Worm (Caenorhabditis elegans) whole organism, young adult: Measurements from ENCODE around the gene nstp-2.

Experiments
- B0019.2 ChIP-seq: fragments of 200-800 bp; sonication (Bioruptor generic); conservative IDR thresholded peaks from 2 replicates; pipeline ENCODE4 v1.3.6; 2022; ENCODE audit warnings: missing genetic modification reagents, missing genetic modification characterization, missing compliant biosample characterization
- B0336.3 ChIP-seq: fragments of 200-800 bp; sonication (Bioruptor generic); IDR thresholded peaks from 2 replicates; pipeline ENCODE4 v1.3.6; 2022; ENCODE audit warnings: missing genetic modification characterization, missing compliant biosample characterization
- F10E7.11 ChIP-seq: sonication (generic microtip); optimal IDR thresholded peaks from 2 replicates; lab custom pipeline; 2017; ENCODE audit warnings: mild to moderate bottlenecking, missing genetic modification characterization, moderate library complexity, missing compliant biosample characterization
- F23B12.7 ChIP-seq: sonication (generic microtip); optimal IDR thresholded peaks from 2 replicates; lab custom pipeline; 2017; ENCODE audit warnings: missing genetic modification characterization, mild to moderate bottlenecking, missing compliant biosample characterization, antibody characterized with exemption, moderate library complexity; ENCODE audit not compliant: insufficient read depth
- F33H1.4 ChIP-seq: fragments of 200-800 bp; sonication (Bioruptor generic); IDR thresholded peaks from 2 replicates; pipeline ENCODE4 v1.3.6; 2022; ENCODE audit warnings: missing genetic modification reagents, missing genetic modification characterization, missing compliant biosample characterization
- F37B4.10 ChIP-seq: fragments of 200-800 bp; sonication (Bioruptor generic); IDR thresholded peaks from 2 replicates; pipeline ENCODE4 v1.3.6; 2022; ENCODE audit warnings: missing genetic modification characterization, missing compliant biosample characterization
- F39B2.1 ChIP-seq: fragments of 200-800 bp; sonication (Bioruptor generic); IDR thresholded peaks from 2 replicates; pipeline ENCODE4 v1.3.6; 2022; ENCODE audit warnings: missing genetic modification reagents, missing genetic modification characterization, missing compliant biosample characterization
- K11D2.4 ChIP-seq: fragments of 200-800 bp; sonication (Bioruptor generic); IDR thresholded peaks from 2 replicates; pipeline ENCODE4 v1.3.6; 2022; ENCODE audit warnings: missing genetic modification reagents, missing genetic modification characterization, missing compliant biosample characterization
- T07F8.4 ChIP-seq: sonication (generic microtip); optimal IDR thresholded peaks from 2 replicates; lab custom pipeline; 2016; ENCODE audit warnings: mild to moderate bottlenecking, missing genetic modification characterization, moderate library complexity, missing compliant biosample characterization
- Y56A3A.18 ChIP-seq: fragments of 200-800 bp; sonication (Bioruptor generic); IDR thresholded peaks from 2 replicates; pipeline ENCODE4 v1.3.6; 2022; ENCODE audit warnings: missing genetic modification reagents, missing genetic modification characterization, missing compliant biosample characterization
- Y79H2A.3 ChIP-seq: fragments of 200-800 bp; sonication (Bioruptor generic); conservative IDR thresholded peaks from 2 replicates; pipeline ENCODE4 v1.3.6; 2022; ENCODE audit warnings: missing genetic modification reagents, missing genetic modification characterization, missing compliant biosample characterization
- Y95B8A.8 ChIP-seq: fragments of 200-800 bp; sonication (Bioruptor generic); IDR thresholded peaks from 2 replicates; pipeline ENCODE4 v1.3.6; 2022; ENCODE audit warnings: missing genetic modification reagents, missing genetic modification characterization, missing compliant biosample characterization
- ZK185.1 ChIP-seq: sonication (generic microtip); optimal IDR thresholded peaks from 2 replicates; lab custom pipeline; 2016; ENCODE audit warnings: mild to moderate bottlenecking, missing genetic modification characterization, missing compliant biosample characterization; ENCODE audit not compliant: poor library complexity, severe bottlenecking
- akir-1 ChIP-seq: fragments of 200-800 bp; sonication (Bioruptor generic); optimal IDR thresholded peaks from 2 replicates; lab custom pipeline; 2018; ENCODE audit warnings: mild to moderate bottlenecking, missing genetic modification characterization, moderate library complexity, missing compliant biosample characterization
- aptf-2 ChIP-seq: fragments of 200-800 bp; sonication (Bioruptor generic); conservative IDR thresholded peaks from 2 replicates; pipeline ENCODE4 v1.3.6; 2022; ENCODE audit warnings: missing genetic modification reagents, missing genetic modification characterization, missing compliant biosample characterization
- atf-7 ChIP-seq: sonication (generic microtip); optimal IDR thresholded peaks from 2 replicates; lab custom pipeline; 2017; ENCODE audit warnings: mild to moderate bottlenecking, missing genetic modification characterization, missing compliant biosample characterization
- attf-5 ChIP-seq: fragments of 200-800 bp; sonication (Bioruptor generic); optimal IDR thresholded peaks from 2 replicates; lab custom pipeline; 2018; ENCODE audit warnings: mild to moderate bottlenecking, missing genetic modification characterization, missing compliant biosample characterization
- attf-6 ChIP-seq: fragments of 200-800 bp; sonication (Bioruptor generic); IDR thresholded peaks from 2 replicates; pipeline ENCODE4 v1.3.6; 2022; ENCODE audit warnings: missing genetic modification reagents, missing genetic modification characterization, missing compliant biosample characterization
- cebp-2 ChIP-seq: fragments of 200-800 bp; sonication (Bioruptor generic); IDR thresholded peaks from 2 replicates; pipeline ENCODE4 v1.3.6; 2022; ENCODE audit warnings: missing genetic modification characterization, missing compliant biosample characterization
- ceh-100 ChIP-seq: fragments of 200-800 bp; sonication (Bioruptor generic); IDR thresholded peaks from 2 replicates; pipeline ENCODE4 v1.3.6; 2022; ENCODE audit warnings: missing genetic modification reagents, missing genetic modification characterization, missing compliant biosample characterization
- ceh-58 ChIP-seq: fragments of 200-800 bp; sonication (Bioruptor generic); IDR thresholded peaks from 2 replicates; pipeline ENCODE4 v1.3.6; 2022; ENCODE audit warnings: missing genetic modification characterization, missing compliant biosample characterization
- chd-7 ChIP-seq: sonication (generic microtip); optimal IDR thresholded peaks from 2 replicates; lab custom pipeline; 2016; ENCODE audit warnings: mild to moderate bottlenecking, missing genetic modification characterization, moderate library complexity, missing compliant biosample characterization
- die-1 ChIP-seq: sonication (generic microtip); optimal IDR thresholded peaks from 2 replicates; lab custom pipeline; 2016; ENCODE audit warnings: missing genotype, mild to moderate bottlenecking, missing genetic modification characterization, missing compliant biosample characterization
- efl-1 ChIP-seq: fragments of 150-350 bp; optimal IDR thresholded peaks from 2 replicates; lab custom pipeline; 2014; ENCODE audit warnings: missing biosample characterization, missing genetic modification reagents, missing genetic modification characterization
- egl-44 ChIP-seq: fragments of 200-800 bp; sonication (Bioruptor generic); IDR thresholded peaks from 2 replicates; pipeline ENCODE4 v1.3.6; 2022; ENCODE audit warnings: missing genetic modification reagents, missing genetic modification characterization, missing compliant biosample characterization
- hmg-1.2 ChIP-seq: fragments of 200-800 bp; sonication (Bioruptor generic); IDR thresholded peaks from 2 replicates; pipeline ENCODE4 v1.3.6; 2022; ENCODE audit warnings: missing genetic modification reagents, missing genetic modification characterization, missing compliant biosample characterization
- hsf-1 ChIP-seq: fragments of 200-800 bp; sonication (Bioruptor generic); IDR thresholded peaks from 2 replicates; pipeline ENCODE4 v1.3.6; 2022; ENCODE audit warnings: missing genetic modification reagents, missing genetic modification characterization, missing compliant biosample characterization
- lin-40 ChIP-seq: sonication (generic microtip); optimal IDR thresholded peaks from 2 replicates; lab custom pipeline; 2016; ENCODE audit warnings: missing genetic modification characterization, mild to moderate bottlenecking, missing compliant biosample characterization, missing genotype, missing genetic modification reagents
- madf-10 ChIP-seq: sonication (generic microtip); optimal IDR thresholded peaks from 2 replicates; lab custom pipeline; 2016; ENCODE audit warnings: mild to moderate bottlenecking, missing genetic modification characterization, missing compliant biosample characterization
- madf-3 ChIP-seq: fragments of 200-800 bp; sonication (Bioruptor generic); IDR thresholded peaks from 2 replicates; pipeline ENCODE4 v1.3.6; 2022; ENCODE audit warnings: missing genetic modification reagents, missing genetic modification characterization, missing compliant biosample characterization
- madf-6 ChIP-seq: fragments of 200-800 bp; sonication (Bioruptor generic); IDR thresholded peaks from 2 replicates; pipeline ENCODE4 v1.3.6; 2022; ENCODE audit warnings: missing genetic modification reagents, missing genetic modification characterization, missing compliant biosample characterization
- mes-4 ChIP-seq: sonication (generic microtip); optimal IDR thresholded peaks from 2 replicates; lab custom pipeline; 2016; ENCODE audit warnings: missing genotype, missing genetic modification characterization, missing compliant biosample characterization
- mxl-1 ChIP-seq: sonication (generic microtip); optimal IDR thresholded peaks from 2 replicates; lab custom pipeline; 2016; ENCODE audit warnings: missing genetic modification characterization, missing compliant biosample characterization
- nhr-179 ChIP-seq: sonication (generic microtip); optimal IDR thresholded peaks from 2 replicates; lab custom pipeline; 2016; ENCODE audit warnings: mild to moderate bottlenecking, missing genetic modification characterization, missing compliant biosample characterization
- nhr-80 ChIP-seq: sonication (generic microtip); optimal IDR thresholded peaks from 2 replicates; lab custom pipeline; 2016; ENCODE audit warnings: missing genetic modification characterization, missing compliant biosample characterization
- pbrm-1 ChIP-seq: fragments of 200-800 bp; sonication (Bioruptor generic); IDR thresholded peaks from 2 replicates; pipeline ENCODE4 v1.3.6; 2022; ENCODE audit warnings: missing genetic modification reagents, missing genetic modification characterization, missing compliant biosample characterization
- pha-4 ChIP-seq: fragments of 150-350 bp; sonication (generic microtip); optimal IDR thresholded peaks from 2 replicates; lab custom pipeline; 2014; ENCODE audit warnings: missing biosample characterization, missing genetic modification reagents, missing genetic modification characterization
- repo-1 ChIP-seq: sonication (generic microtip); optimal IDR thresholded peaks from 2 replicates; lab custom pipeline; 2017; ENCODE audit warnings: mild to moderate bottlenecking, missing genetic modification characterization, missing compliant biosample characterization
- sea-2 ChIP-seq: fragments of 200-800 bp; sonication (Bioruptor generic); IDR thresholded peaks from 2 replicates; pipeline ENCODE4 v1.3.6; 2022; ENCODE audit warnings: missing genetic modification characterization, missing compliant biosample characterization
- snpc-1.1 ChIP-seq: sonication (generic microtip); optimal IDR thresholded peaks from 2 replicates; lab custom pipeline; 2017; ENCODE audit warnings: missing genetic modification characterization, mild to moderate bottlenecking, missing compliant biosample characterization, antibody characterized with exemption, moderate library complexity, missing genotype, missing genetic modification reagents; ENCODE audit not compliant: insufficient read depth
- snpc-4 ChIP-seq, 5 experiments: fragments of 150-350 bp in 1 of 5; sonication (generic microtip) in 4 of 5; optimal IDR thresholded peaks; 2 replicates each; lab custom pipeline; 2014 to 2018; ENCODE audit warnings: missing genetic modification characterization in 5 of 5, missing biosample characterization in 3 of 5, antibody characterized with exemption in 2 of 5, mild to moderate bottlenecking in 2 of 5, missing compliant biosample characterization in 2 of 5, missing genotype in 2 of 5, moderate library complexity in 2 of 5, missing genetic modification reagents in 1 of 5
- somi-1 ChIP-seq: fragments of 200-800 bp; sonication (Bioruptor generic); optimal IDR thresholded peaks from 2 replicates; lab custom pipeline; 2018; ENCODE audit warnings: mild to moderate bottlenecking, missing genetic modification characterization, missing compliant biosample characterization
- ztf-18 ChIP-seq: sonication (generic microtip); optimal IDR thresholded peaks from 2 replicates; lab custom pipeline; 2016; ENCODE audit warnings: missing genotype, mild to moderate bottlenecking, missing genetic modification characterization, missing compliant biosample characterization
- ztf-22 ChIP-seq: fragments of 200-800 bp; sonication (Bioruptor generic); optimal IDR thresholded peaks from 2 replicates; lab custom pipeline; 2018; ENCODE audit warnings: mild to moderate bottlenecking, missing genetic modification characterization, moderate library complexity, missing compliant biosample characterization
- ztf-26 ChIP-seq: sonication (generic microtip); optimal IDR thresholded peaks from 2 replicates; lab custom pipeline; 2017; ENCODE audit warnings: missing genetic modification characterization, missing compliant biosample characterization
- ztf-6 ChIP-seq: fragments of 200-800 bp; sonication (Bioruptor generic); IDR thresholded peaks from 2 replicates; pipeline ENCODE4 v1.3.6; 2022; ENCODE audit warnings: missing genetic modification reagents, missing genetic modification characterization, missing compliant biosample characterization

The nstp-2 gene

DNA sequence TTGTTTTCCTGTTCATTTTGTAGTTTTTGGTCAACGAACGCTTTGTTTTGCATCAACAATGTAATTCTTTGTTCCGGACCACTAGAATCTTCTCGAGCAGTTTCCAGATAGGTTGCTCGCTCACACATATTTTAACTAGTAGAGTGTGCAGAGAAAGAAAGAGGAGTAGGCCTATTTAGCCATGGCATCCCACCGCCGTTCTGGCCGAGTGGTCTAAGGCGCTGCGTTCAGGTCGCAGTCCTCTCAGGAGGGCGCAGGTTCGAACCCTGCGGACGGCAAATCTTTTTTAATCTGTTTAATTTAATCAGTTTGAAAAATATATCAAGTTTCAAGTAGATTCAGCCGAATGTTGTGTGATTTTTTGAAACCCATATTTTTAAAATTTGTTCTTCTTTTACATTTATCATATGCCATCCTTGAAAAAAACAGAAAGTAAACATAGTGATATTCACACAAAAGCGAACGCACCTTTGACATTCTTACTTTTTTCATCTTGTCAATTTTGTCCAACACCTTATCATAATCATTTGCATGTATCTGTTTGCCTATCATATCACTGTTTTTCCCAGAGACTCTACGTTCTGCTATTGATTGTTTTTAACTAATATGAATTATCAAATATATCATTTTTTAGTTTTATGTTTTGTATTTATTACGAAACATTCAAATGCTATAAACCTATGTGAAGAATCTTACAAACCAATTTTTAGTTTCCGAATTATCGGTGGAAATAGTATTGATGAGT is 49.2 kb downstream of the nstp-2 start, which contains the start of gene try-3 (continued):
- peak; percentile 58 for TF ChIP-seq F33H1.4 (GFP tag; lab: Robert Waterston, UW)
- TF ChIP-seq chd-7 = peak; percentile 45
- TF ChIP-seq mxl-1 = peak; percentile 54
- TF ChIP-seq F23B12.7 = peak; percentile 65
- peak; percentile 81 for TF ChIP-seq B0336.3 (GFP tag; lab: Robert Waterston, UW)
- peak; percentile 31; the same call in 1 of the 2 replicates for TF ChIP-seq egl-44
- peak; percentile 55 for TF ChIP-seq atf-7 (tag; lab: Kevin White, UChicago)
- no peak for TF ChIP-seq efl-1
- 0 out of 2 replicates have a peak, but pooled peaks have one; percentile 66 for TF ChIP-seq ztf-6 (GFP tag; lab: Robert Waterston, UW)
- TF ChIP-seq F37B4.10 (GFP tag; lab: Robert Waterston, UW) = 0 out of 2 replicates have a peak, but pooled peaks have one; percentile 59
- TF ChIP-seq Y56A3A.18 (GFP tag; lab: Robert Waterston, UW) = 0 out of 2 replicates have a peak, but pooled peaks have one; percentile 27
- TF ChIP-seq F39B2.1 (GFP tag; lab: Robert Waterston, UW) = no peak
- peak; percentile 82; the same call in 1 of the 2 replicates for TF ChIP-seq attf-6 (GFP tag; lab: Robert Waterston, UW)
- peak; percentile 72 for TF ChIP-seq ceh-100 (GFP tag; lab: Robert Waterston, UW)
- TF ChIP-seq ztf-22 (GFP tag; lab: Kevin White, UChicago) = no peak
- peak; percentile 74 for TF ChIP-seq ZK185.1 (tag; lab: Kevin White, UChicago)
- TF ChIP-seq B0019.2 = peak; percentile 50; the same call in 1 of the 2 replicates
- no peak for TF ChIP-seq repo-1 (tag; lab: Kevin White, UChicago)
- peak; percentile 50 for TF ChIP-seq snpc-1.1 (tag; lab: Kevin White, UChicago)
- TF ChIP-seq madf-3 (GFP tag; lab: Robert Waterston, UW) = peak; percentile 78; the same call in 1 of the 2 replicates
- TF ChIP-seq attf-5 (GFP tag; lab: Kevin White, UChicago) = peak; percentile 54
- TF ChIP-seq madf-10 (tag; lab: Kevin White, UChicago) = peak; percentile 51
- TF ChIP-seq akir-1 (GFP tag; lab: Kevin White, UChicago) = no peak
- TF ChIP-seq ztf-26 (tag; lab: Kevin White, UChicago) = peak; percentile 42
- TF ChIP-seq pha-4 (tag; lab: Kevin White, UChicago) = no peak
- TF ChIP-seq nhr-80 (tag; lab: Kevin White, UChicago) = peak; percentile 41
- TF ChIP-seq Y95B8A.8 = peak; percentile 63; the same call in 1 of the 2 replicates
- peak; percentile 61; the same call in 1 of the 2 replicates for TF ChIP-seq Y79H2A.3 (GFP tag; lab: Robert Waterston, UW)
- no peak for TF ChIP-seq nhr-179
- TF ChIP-seq aptf-2 (GFP tag; lab: Robert Waterston, UW) = no peak
- TF ChIP-seq F10E7.11 (tag; lab: Kevin White, UChicago) = no peak
- TF ChIP-seq hmg-1.2 (GFP tag; lab: Robert Waterston, UW) = peak; percentile 70
- peak; percentile 49; the same call in 1 of the 2 replicates for TF ChIP-seq hsf-1 (GFP tag; lab: Robert Waterston, UW)
- TF ChIP-seq sea-2 (GFP tag; lab: Robert Waterston, UW) = no peak
- TF ChIP-seq lin-40 (tag; lab: Kevin White, UChicago) = peak; percentile 56
- TF ChIP-seq K11D2.4 (GFP tag; lab: Robert Waterston, UW) = peak; percentile 78
- 0 out of 2 replicates have a peak, but pooled peaks have one; percentile 68 for TF ChIP-seq ceh-58 (GFP tag; lab: Robert Waterston, UW)
- peak; percentile 79; the same call in 1 of the 2 replicates for TF ChIP-seq cebp-2
- TF ChIP-seq T07F8.4 (tag; lab: Kevin White, UChicago) = peak; percentile 23
- TF ChIP-seq snpc-4 (GFP tag; optimal IDR thresholded peaks at IDR 0.05; lab: Kevin White, UChicago) = peak; percentile 79
- peak; percentile 18 to 93 (median 89) for TF ChIP-seq snpc-4 (tag; optimal IDR thresholded peaks at IDR 0.05; lab: Kevin White, UChicago)
- peak; percentile 15 for TF ChIP-seq somi-1 (GFP tag; lab: Kevin White, UChicago)
- TF ChIP-seq madf-6 (GFP tag; lab: Robert Waterston, UW) = peak; percentile 73
- TF ChIP-seq pbrm-1 (GFP tag; lab: Robert Waterston, UW) = peak; percentile 90
- TF ChIP-seq ztf-18 (tag; lab: Kevin White, UChicago) = peak; percentile 66
- TF ChIP-seq die-1 (tag; lab: Kevin White, UChicago) = peak; percentile 81
- no peak for TF ChIP-seq mes-4
